Worm (Caenorhabditis elegans) whole organism, L4/young adult: ENCODE data around the gene C06E1.7.

Experiments
- W03F9.2 ChIP-seq: fragments of 150-350 bp; optimal IDR thresholded peaks from 2 replicates; lab custom pipeline; 2014; ENCODE audit warnings: missing biosample characterization, missing genetic modification characterization
- dao-5 ChIP-seq: sonication (generic microtip); optimal IDR thresholded peaks from 2 replicates; lab custom pipeline; 2016; ENCODE audit warnings: missing genotype, missing genetic modification characterization, moderate library complexity, missing compliant biosample characterization
- him-1 ChIP-seq: sonication (generic microtip); optimal IDR thresholded peaks from 2 replicates; lab custom pipeline; 2016; ENCODE audit warnings: missing genotype, missing genetic modification reagents, missing genetic modification characterization, missing compliant biosample characterization

- TF ChIP-seq W03F9.2 (tag; lab: Kevin White, UChicago), result no peak
- no peak for TF ChIP-seq him-1
- TF ChIP-seq dao-5 (tag; lab: Kevin White, UChicago), result no peak
These were observed 31.6 kb upstream of the C06E1.7 start for ce11 chrIII:8625125-8625524.
